Worm (Caenorhabditis elegans) whole organism, young adult: ENCODE results near the gene spcs-3.

ENCODE experiments used
- F37B4.10 ChIP-seq: fragments of 200-800 bp; sonication (Bioruptor generic); IDR thresholded peaks from 2 replicates; pipeline ENCODE4 v1.3.6; 2022; ENCODE audit warnings: missing genetic modification characterization, missing compliant biosample characterization
- F55B11.4 ChIP-seq: sonication (generic microtip); optimal IDR thresholded peaks from 2 replicates; lab custom pipeline; 2016; ENCODE audit warnings: missing compliant biosample characterization, missing genetic modification characterization, borderline replicate concordance; ENCODE audit not compliant: insufficient read depth
- ama-1 ChIP-seq, 3 experiments: fragments of 150-350 bp in 1 of 3; sonication (generic microtip) in 2 of 3; optimal IDR thresholded peaks; 2 replicates each; lab custom pipeline; 2014 to 2018; ENCODE audit warnings: missing biosample characterization in 2 of 3, missing genetic modification characterization in 2 of 3, missing genetic modification reagents in 2 of 3
- atf-7 ChIP-seq: sonication (generic microtip); optimal IDR thresholded peaks from 2 replicates; lab custom pipeline; 2017; ENCODE audit warnings: mild to moderate bottlenecking, missing genetic modification characterization, missing compliant biosample characterization
- bed-1 ChIP-seq: fragments of 200-800 bp; sonication (Bioruptor generic); IDR thresholded peaks from 2 replicates; pipeline ENCODE4 v1.3.6; 2022; ENCODE audit warnings: missing genetic modification reagents, missing genetic modification characterization, missing compliant biosample characterization
- lag-1 ChIP-seq: fragments of 200-800 bp; sonication (Bioruptor generic); IDR thresholded peaks from 2 replicates; pipeline ENCODE4 v1.3.6; 2022; ENCODE audit warnings: missing genetic modification reagents, missing genetic modification characterization, missing compliant biosample characterization

ce11 chrIII:8088235-8088634 lies 43.4 kb downstream of the spcs-3 start, which contains the start of gene vms-1:
- TF ChIP-seq ama-1 (optimal IDR thresholded peaks at IDR 0.05; lab: Kevin White, UChicago) (no peak), ama-1 (GFP tag; optimal IDR thresholded peaks at IDR 0.05; lab: Kevin White, UChicago) (no peak), bed-1 (GFP tag; lab: Robert Waterston, UW) (no peak), lag-1 (GFP tag; lab: Robert Waterston, UW) (no peak), atf-7 (tag; lab: Kevin White, UChicago) (no peak), F55B11.4 (tag; lab: Kevin White, UChicago) (no peak), F37B4.10 (no peak)
